Worm (Caenorhabditis elegans) whole organism, young adult: Measurements from ENCODE around the gene nhr-48.

ENCODE experiments used
- B0035.1 ChIP-seq: sonication (generic microtip); optimal IDR thresholded peaks from 2 replicates; lab custom pipeline; 2016; ENCODE audit warnings: missing genetic modification characterization, mild to moderate bottlenecking, missing compliant biosample characterization, missing genotype, missing genetic modification reagents
- B0261.1 ChIP-seq: sonication (generic microtip); optimal IDR thresholded peaks from 2 replicates; lab custom pipeline; 2016; ENCODE audit warnings: mild to moderate bottlenecking, missing genetic modification characterization, moderate library complexity, missing compliant biosample characterization
- C06A6.2 ChIP-seq: fragments of 200-800 bp; sonication (Bioruptor generic); conservative IDR thresholded peaks from 2 replicates; pipeline ENCODE4 v1.3.6; 2022; ENCODE audit warnings: missing genetic modification characterization, missing compliant biosample characterization
- F10E7.11 ChIP-seq: sonication (generic microtip); optimal IDR thresholded peaks from 2 replicates; lab custom pipeline; 2017; ENCODE audit warnings: mild to moderate bottlenecking, missing genetic modification characterization, moderate library complexity, missing compliant biosample characterization
- F33H1.4 ChIP-seq: fragments of 200-800 bp; sonication (Bioruptor generic); IDR thresholded peaks from 2 replicates; pipeline ENCODE4 v1.3.6; 2022; ENCODE audit warnings: missing genetic modification reagents, missing genetic modification characterization, missing compliant biosample characterization
- F37B4.10 ChIP-seq: fragments of 200-800 bp; sonication (Bioruptor generic); IDR thresholded peaks from 2 replicates; pipeline ENCODE4 v1.3.6; 2022; ENCODE audit warnings: missing genetic modification characterization, missing compliant biosample characterization
- F55B11.4 ChIP-seq: sonication (generic microtip); optimal IDR thresholded peaks from 2 replicates; lab custom pipeline; 2016; ENCODE audit warnings: missing compliant biosample characterization, missing genetic modification characterization, borderline replicate concordance; ENCODE audit not compliant: insufficient read depth
- F57A8.1 ChIP-seq: fragments of 200-800 bp; sonication (Bioruptor generic); optimal IDR thresholded peaks from 2 replicates; lab custom pipeline; 2018; ENCODE audit warnings: mild to moderate bottlenecking, missing genetic modification characterization, moderate library complexity, missing compliant biosample characterization
- Y53G8AR.9 ChIP-seq: fragments of 200-800 bp; sonication (Bioruptor generic); conservative IDR thresholded peaks from 2 replicates; pipeline ENCODE4 v1.3.6; 2022; ENCODE audit warnings: missing genetic modification reagents, missing genetic modification characterization, missing compliant biosample characterization
- Y79H2A.3 ChIP-seq: fragments of 200-800 bp; sonication (Bioruptor generic); conservative IDR thresholded peaks from 2 replicates; pipeline ENCODE4 v1.3.6; 2022; ENCODE audit warnings: missing genetic modification reagents, missing genetic modification characterization, missing compliant biosample characterization
- Y95B8A.8 ChIP-seq: fragments of 200-800 bp; sonication (Bioruptor generic); IDR thresholded peaks from 2 replicates; pipeline ENCODE4 v1.3.6; 2022; ENCODE audit warnings: missing genetic modification reagents, missing genetic modification characterization, missing compliant biosample characterization
- aptf-2 ChIP-seq: fragments of 200-800 bp; sonication (Bioruptor generic); conservative IDR thresholded peaks from 2 replicates; pipeline ENCODE4 v1.3.6; 2022; ENCODE audit warnings: missing genetic modification reagents, missing genetic modification characterization, missing compliant biosample characterization
- ceh-27 ChIP-seq: fragments of 200-800 bp; sonication (Bioruptor generic); optimal IDR thresholded peaks from 2 replicates; lab custom pipeline; 2018; ENCODE audit warnings: mild to moderate bottlenecking, missing genetic modification characterization, moderate library complexity, missing compliant biosample characterization
- ceh-79 ChIP-seq: sonication (generic microtip); optimal IDR thresholded peaks from 2 replicates; lab custom pipeline; 2017; ENCODE audit warnings: mild to moderate bottlenecking, missing genetic modification characterization, missing compliant biosample characterization
- chd-7 ChIP-seq: sonication (generic microtip); optimal IDR thresholded peaks from 2 replicates; lab custom pipeline; 2016; ENCODE audit warnings: mild to moderate bottlenecking, missing genetic modification characterization, moderate library complexity, missing compliant biosample characterization
- efl-1 ChIP-seq: fragments of 150-350 bp; optimal IDR thresholded peaks from 2 replicates; lab custom pipeline; 2014; ENCODE audit warnings: missing biosample characterization, missing genetic modification reagents, missing genetic modification characterization
- egrh-3 ChIP-seq: fragments of 200-800 bp; sonication (Bioruptor generic); IDR thresholded peaks from 2 replicates; pipeline ENCODE4 v1.3.6; 2022; ENCODE audit warnings: missing genetic modification reagents, missing genetic modification characterization, missing compliant biosample characterization
- fkh-3 ChIP-seq: sonication (generic microtip); optimal IDR thresholded peaks from 2 replicates; lab custom pipeline; 2016; ENCODE audit warnings: mild to moderate bottlenecking, missing genetic modification characterization, missing compliant biosample characterization
- gei-17 ChIP-seq: fragments of 200-800 bp; sonication (Bioruptor generic); optimal IDR thresholded peaks from 2 replicates; lab custom pipeline; 2018; ENCODE audit warnings: mild to moderate bottlenecking, missing genetic modification characterization, missing compliant biosample characterization
- him-1 ChIP-seq: sonication (generic microtip); optimal IDR thresholded peaks from 2 replicates; lab custom pipeline; 2016; ENCODE audit warnings: missing genotype, missing genetic modification reagents, missing genetic modification characterization, missing compliant biosample characterization
- hlh-12 ChIP-seq: sonication (generic microtip); optimal IDR thresholded peaks from 2 replicates; lab custom pipeline; 2016; ENCODE audit warnings: missing genetic modification characterization, missing compliant biosample characterization
- hlh-26 ChIP-seq: fragments of 200-800 bp; sonication (Bioruptor generic); conservative IDR thresholded peaks from 2 replicates; pipeline ENCODE4 v1.3.6; 2022; ENCODE audit warnings: missing genetic modification reagents, missing genetic modification characterization, missing compliant biosample characterization
- hmg-20 ChIP-seq: fragments of 200-800 bp; sonication (Bioruptor generic); IDR thresholded peaks from 2 replicates; pipeline ENCODE4 v1.3.6; 2022; ENCODE audit warnings: missing genetic modification reagents, missing genetic modification characterization, missing compliant biosample characterization
- hsf-1 ChIP-seq: fragments of 200-800 bp; sonication (Bioruptor generic); IDR thresholded peaks from 2 replicates; pipeline ENCODE4 v1.3.6; 2022; ENCODE audit warnings: missing genetic modification reagents, missing genetic modification characterization, missing compliant biosample characterization
- lag-1 ChIP-seq: fragments of 200-800 bp; sonication (Bioruptor generic); IDR thresholded peaks from 2 replicates; pipeline ENCODE4 v1.3.6; 2022; ENCODE audit warnings: missing genetic modification reagents, missing genetic modification characterization, missing compliant biosample characterization
- let-526 ChIP-seq: fragments of 200-800 bp; sonication (Bioruptor generic); IDR thresholded peaks from 2 replicates; pipeline ENCODE4 v1.3.6; 2022; ENCODE audit warnings: missing genetic modification reagents, missing genetic modification characterization, missing compliant biosample characterization
- lin-40 ChIP-seq: sonication (generic microtip); optimal IDR thresholded peaks from 2 replicates; lab custom pipeline; 2016; ENCODE audit warnings: missing genetic modification characterization, mild to moderate bottlenecking, missing compliant biosample characterization, missing genotype, missing genetic modification reagents
- lir-1 ChIP-seq: fragments of 200-800 bp; sonication (Bioruptor generic); conservative IDR thresholded peaks from 2 replicates; pipeline ENCODE4 v1.3.6; 2022; ENCODE audit warnings: missing genetic modification reagents, missing genetic modification characterization, missing compliant biosample characterization
- lsl-1 ChIP-seq: fragments of 200-800 bp; sonication (Bioruptor generic); optimal IDR thresholded peaks from 2 replicates; lab custom pipeline; 2018; ENCODE audit warnings: mild to moderate bottlenecking, missing genetic modification characterization, moderate library complexity, missing compliant biosample characterization
- mel-28 ChIP-seq: sonication (generic microtip); optimal IDR thresholded peaks from 2 replicates; lab custom pipeline; 2016; ENCODE audit warnings: borderline replicate concordance, mild to moderate bottlenecking, missing genetic modification characterization, missing compliant biosample characterization
- mes-4 ChIP-seq: sonication (generic microtip); optimal IDR thresholded peaks from 2 replicates; lab custom pipeline; 2016; ENCODE audit warnings: missing genotype, missing genetic modification characterization, missing compliant biosample characterization
- rpc-1 ChIP-seq, 2 experiments: fragments of 150-350 bp in 1 of 2; sonication (generic microtip) in 1 of 2; optimal IDR thresholded peaks; 2 replicates each; lab custom pipeline; 2014 to 2018; ENCODE audit warnings: missing biosample characterization in 1 of 2, missing genetic modification characterization in 1 of 2, missing genetic modification reagents in 1 of 2, missing genotype in 1 of 2
- sdz-38 ChIP-seq: sonication (generic microtip); optimal IDR thresholded peaks from 2 replicates; lab custom pipeline; 2016; ENCODE audit warnings: missing genotype, missing genetic modification characterization, missing compliant biosample characterization
- somi-1 ChIP-seq: fragments of 200-800 bp; sonication (Bioruptor generic); optimal IDR thresholded peaks from 2 replicates; lab custom pipeline; 2018; ENCODE audit warnings: mild to moderate bottlenecking, missing genetic modification characterization, missing compliant biosample characterization
- xnd-1 ChIP-seq: sonication (generic microtip); optimal IDR thresholded peaks from 2 replicates; lab custom pipeline; 2016; ENCODE audit warnings: missing genotype, missing genetic modification reagents, missing genetic modification characterization, missing compliant biosample characterization
- zfh-2 ChIP-seq: fragments of 200-800 bp; sonication (Bioruptor generic); conservative IDR thresholded peaks from 2 replicates; pipeline ENCODE4 v1.3.6; 2022; ENCODE audit warnings: missing genetic modification reagents, missing genetic modification characterization, missing compliant biosample characterization

Gene nhr-48

DNA sequence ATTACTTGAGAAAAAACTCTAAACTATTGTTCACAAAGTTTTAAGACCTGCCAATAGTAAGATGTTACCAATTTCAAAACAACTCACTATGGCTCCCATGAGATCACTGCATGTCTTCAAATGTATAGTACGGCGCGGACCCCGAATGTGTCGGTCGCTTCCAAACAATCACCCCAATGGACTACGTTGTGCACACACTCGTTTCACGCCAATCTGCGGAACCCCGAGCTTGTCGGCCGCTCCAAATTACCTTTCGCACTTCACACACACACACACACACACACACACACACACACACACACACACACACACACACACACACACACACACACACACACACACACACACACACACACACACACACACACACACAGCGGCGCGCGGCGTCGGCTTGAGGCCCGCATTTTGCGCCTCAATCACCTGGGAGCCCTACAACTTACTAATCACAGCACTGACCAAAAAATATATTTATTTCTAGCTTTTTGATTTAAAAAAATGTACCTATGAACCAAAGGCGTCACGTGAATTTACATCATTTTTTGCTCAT is 39.9 kb upstream of the nhr-48 start (continued):
- TF ChIP-seq Y79H2A.3 (GFP tag; lab: Robert Waterston, UW) (no peak), lir-1 (GFP tag; lab: Robert Waterston, UW) (0 out of 2 replicates have a peak, but pooled peaks have one; percentile 25), rpc-1 (optimal IDR thresholded peaks at IDR 0.05; lab: Kevin White, UChicago) (no peak), rpc-1 (tag; optimal IDR thresholded peaks at IDR 0.05; lab: Kevin White, UChicago) (no peak), Y53G8AR.9 (GFP tag; lab: Robert Waterston, UW) (no peak), Y95B8A.8 (GFP tag; lab: Robert Waterston, UW) (no peak), efl-1 (GFP tag; lab: Kevin White, UChicago) (no peak), F55B11.4 (tag; lab: Kevin White, UChicago) (no peak), chd-7 (tag; lab: Kevin White, UChicago) (no peak), lsl-1 (GFP tag; lab: Kevin White, UChicago) (no peak), xnd-1 (tag; lab: Kevin White, UChicago) (no peak), hlh-26 (GFP tag; lab: Robert Waterston, UW) (no peak), lin-40 (no peak), B0261.1 (tag; lab: Kevin White, UChicago) (no peak), mes-4 (tag; lab: Kevin White, UChicago) (no peak), him-1 (no peak), somi-1 (GFP tag; lab: Kevin White, UChicago) (no peak)

DNA sequence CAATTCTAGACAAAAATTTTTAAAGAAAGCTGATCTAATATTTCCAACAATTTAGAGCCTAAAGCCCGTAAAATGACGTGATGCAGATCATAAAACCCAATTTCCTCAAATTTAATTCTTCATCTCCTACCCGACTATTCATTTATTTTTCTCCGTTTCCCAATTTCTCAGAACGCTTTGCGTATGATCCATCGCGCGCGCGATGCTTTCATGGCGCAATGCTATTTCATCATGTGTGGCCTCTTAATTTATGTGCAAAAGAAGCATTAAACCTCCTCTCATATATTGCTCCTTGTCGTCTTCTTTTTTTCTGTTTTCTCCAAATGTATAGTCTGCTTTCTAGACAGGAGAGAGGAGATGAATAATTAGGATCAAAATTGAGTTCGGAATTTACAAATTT is 39.3 kb upstream of the nhr-48 start:
- TF ChIP-seq fkh-3 (tag; lab: Kevin White, UChicago) = no peak
- TF ChIP-seq lsl-1 (GFP tag; lab: Kevin White, UChicago) = no peak
- TF ChIP-seq hlh-12 = no peak
- no peak for TF ChIP-seq F57A8.1 (GFP tag; lab: Kevin White, UChicago)
- no peak for TF ChIP-seq F33H1.4
- TF ChIP-seq mel-28 = no peak
- no peak for TF ChIP-seq ceh-79 (tag; lab: Kevin White, UChicago)
- no peak for TF ChIP-seq B0261.1 (tag; lab: Kevin White, UChicago)
- no peak for TF ChIP-seq efl-1 (GFP tag; lab: Kevin White, UChicago)
- TF ChIP-seq egrh-3 = no peak
- TF ChIP-seq F10E7.11 = no peak
- no peak for TF ChIP-seq zfh-2 (GFP tag; lab: Robert Waterston, UW)
- TF ChIP-seq hlh-26 (GFP tag; lab: Robert Waterston, UW) = no peak
- no peak for TF ChIP-seq aptf-2 (GFP tag; lab: Robert Waterston, UW)
- TF ChIP-seq ceh-27 (GFP tag; lab: Kevin White, UChicago) = no peak

DNA sequence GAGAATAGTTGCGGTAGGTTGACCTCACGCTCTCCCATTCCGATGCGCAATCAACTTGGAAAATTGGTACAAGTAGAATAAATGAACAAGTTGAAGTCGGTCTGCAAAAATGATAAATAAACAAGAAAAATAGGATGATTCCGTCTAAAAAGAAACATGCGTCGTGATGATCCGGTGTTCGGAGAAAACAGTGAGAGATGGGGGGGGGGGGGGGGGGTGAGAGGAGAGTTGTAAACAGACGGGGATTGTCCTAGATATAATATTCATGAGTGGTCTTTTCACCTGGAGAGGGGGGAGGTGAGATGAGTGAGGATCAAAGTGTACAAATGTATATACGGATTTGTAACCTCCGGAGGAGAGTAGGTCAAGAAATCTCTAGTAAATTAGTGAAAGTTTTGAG is 32.4 kb upstream of the nhr-48 start, which contains the start of gene F59D12.2:
Gene F59D12.2, minus strand, starts transcription at position 101 of the 400 bp plus-strand sequence.
- TF ChIP-seq lag-1 (no peak), hlh-26 (GFP tag; lab: Robert Waterston, UW) (no peak), let-526 (GFP tag; lab: Robert Waterston, UW) (no peak), F55B11.4 (tag; lab: Kevin White, UChicago) (no peak), gei-17 (GFP tag; lab: Kevin White, UChicago) (no peak)

DNA sequence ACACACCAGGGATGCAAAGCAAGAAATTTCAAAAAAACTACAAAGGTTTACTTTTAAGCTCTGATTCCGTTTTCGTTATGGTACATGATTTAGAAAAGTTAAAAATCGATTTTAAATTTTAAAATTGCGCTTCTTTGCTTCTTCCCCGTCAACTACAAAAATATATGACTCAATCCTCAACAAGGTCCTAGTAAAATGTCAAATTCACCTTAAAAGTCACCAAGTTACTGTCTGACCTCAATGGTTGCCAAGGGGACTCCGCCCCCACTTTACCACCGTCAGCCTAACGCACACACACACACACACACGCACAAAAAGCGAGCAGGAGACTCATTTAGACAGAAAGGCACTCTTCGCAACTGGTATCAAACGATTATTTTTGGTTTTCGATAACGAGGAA is 26.6 kb upstream of the nhr-48 start, which contains the start of gene gpn-1:
Gene gpn-1, plus strand, starts transcription at position 301 of the 400 bp plus-strand sequence.
- no peak for TF ChIP-seq let-526 (GFP tag; lab: Robert Waterston, UW)
- no peak for TF ChIP-seq sdz-38
- TF ChIP-seq F37B4.10 (GFP tag; lab: Robert Waterston, UW) = 0 out of 2 replicates have a peak, but pooled peaks have one; percentile 82
- no peak for TF ChIP-seq B0035.1
- TF ChIP-seq hmg-20 = no peak
- no peak for TF ChIP-seq C06A6.2
- TF ChIP-seq hsf-1 = no peak
